Fruit fly (Drosophila melanogaster) whole organism, embryonic: ENCODE data around the gene CG17139.

Source experiments
- Atf6 ChIP-seq: fragments of 200-800 bp; sonication (Bioruptor generic); IDR thresholded peaks from 2 replicates; pipeline ENCODE4 v1.3.6; 2022; ENCODE audit warnings: missing biosample characterization, missing genetic modification characterization
- Awh ChIP-seq: fragments of 200-800 bp; sonication (Bioruptor generic); IDR thresholded peaks from 2 replicates; pipeline ENCODE4, ENCODE4 v1.3.6; 2022; ENCODE audit warnings: missing biosample characterization, missing genetic modification characterization
- BtbVII ChIP-seq: fragments of 200-800 bp; sonication (Bioruptor generic); optimal IDR thresholded peaks from 3 replicates; lab custom pipeline; 2017; ENCODE audit warnings: missing biosample characterization, mild to moderate bottlenecking, missing genetic modification characterization
- CG10959 ChIP-seq: fragments of 200-800 bp; sonication (Bioruptor generic); IDR thresholded peaks from 2 replicates; pipeline ENCODE4 v1.3.6; 2022; ENCODE audit warnings: missing biosample characterization, missing genetic modification characterization
- CG11247 ChIP-seq: fragments of 200-800 bp; sonication (Bioruptor generic); IDR thresholded peaks from 2 replicates; pipeline ENCODE4 v1.3.6; 2022; ENCODE audit warnings: missing biosample characterization, missing genetic modification characterization
- CG11504 ChIP-seq: fragments of 200-800 bp; sonication (Bioruptor generic); optimal IDR thresholded peaks from 3 replicates; lab custom pipeline; 2019; ENCODE audit warnings: missing biosample characterization, mild to moderate bottlenecking, missing genetic modification characterization, moderate library complexity
- CG15514 ChIP-seq: fragments of 200-800 bp; sonication (Bioruptor generic); optimal IDR thresholded peaks from 3 replicates; lab custom pipeline; 2017; ENCODE audit warnings: missing biosample characterization, missing genetic modification characterization, mild to moderate bottlenecking, moderate library complexity, missing genetic modification reagents
- CG17359 ChIP-seq: fragments of 200-800 bp; sonication (Bioruptor generic); optimal IDR thresholded peaks from 3 replicates; lab custom pipeline; 2018; ENCODE audit warnings: missing biosample characterization, mild to moderate bottlenecking, missing genetic modification characterization, moderate library complexity
- CG18476 ChIP-seq: fragments of 200-800 bp; sonication (Bioruptor generic); optimal IDR thresholded peaks from 2 replicates; lab custom pipeline; 2016; ENCODE audit warnings: missing biosample characterization, mild to moderate bottlenecking, missing genetic modification characterization
- CG18599 ChIP-seq: fragments of 200-800 bp; sonication (Bioruptor generic); optimal IDR thresholded peaks from 3 replicates; lab custom pipeline; 2017; ENCODE audit warnings: missing biosample characterization, missing genetic modification characterization, mild to moderate bottlenecking, moderate library complexity, missing genetic modification reagents
- CG31388 ChIP-seq: fragments of 200-800 bp; sonication (Bioruptor generic); optimal IDR thresholded peaks from 2 replicates; lab custom pipeline; 2016; ENCODE audit warnings: missing biosample characterization, missing genetic modification characterization
- CG4328 ChIP-seq: fragments of 200-800 bp; sonication (Bioruptor generic); optimal IDR thresholded peaks from 3 replicates; lab custom pipeline; 2017; ENCODE audit warnings: missing biosample characterization, missing genetic modification reagents, missing genetic modification characterization
- CG7271 ChIP-seq: fragments of 200-800 bp; sonication (Bioruptor generic); optimal IDR thresholded peaks from 2 replicates; lab custom pipeline; 2018; ENCODE audit warnings: missing biosample characterization, mild to moderate bottlenecking, missing genetic modification characterization, moderate library complexity
- CG8765 ChIP-seq: fragments of 200-800 bp; sonication (Bioruptor generic); IDR thresholded peaks from 2 replicates; pipeline ENCODE4 v1.3.6; 2022; ENCODE audit warnings: missing biosample characterization, missing genetic modification characterization
- CG8944 ChIP-seq: fragments of 200-800 bp; sonication (Bioruptor generic); optimal IDR thresholded peaks from 3 replicates; lab custom pipeline; 2016; ENCODE audit warnings: missing biosample characterization, missing genetic modification characterization
- Dip3 ChIP-seq: fragments of 200-800 bp; sonication (Bioruptor generic); optimal IDR thresholded peaks from 3 replicates; lab custom pipeline; 2016; ENCODE audit warnings: missing biosample characterization, missing genetic modification characterization
- E2f1 ChIP-seq: fragments of 200-800 bp; sonication (Bioruptor generic); IDR thresholded peaks from 2 replicates; pipeline ENCODE4 v1.3.6; 2022; ENCODE audit warnings: missing biosample characterization, missing genetic modification characterization
- Ets65A ChIP-seq: fragments of 200-800 bp; sonication (Bioruptor generic); peaks from one replicate; lab custom pipeline; 2016; ENCODE audit warnings: missing biosample characterization, missing genetic modification characterization
- Fer1 ChIP-seq: fragments of 200-800 bp; sonication (Bioruptor generic); optimal IDR thresholded peaks from 2 replicates; lab custom pipeline; 2017; ENCODE audit warnings: missing biosample characterization, mild to moderate bottlenecking, missing genetic modification characterization
- Fer3 ChIP-seq: fragments of 200-800 bp; sonication (Bioruptor generic); optimal IDR thresholded peaks from 2 replicates; lab custom pipeline; 2018; ENCODE audit warnings: missing biosample characterization, mild to moderate bottlenecking, missing genetic modification characterization, moderate library complexity
- HmgD ChIP-seq: fragments of 200-800 bp; sonication (Bioruptor generic); optimal IDR thresholded peaks from 3 replicates; lab custom pipeline; 2016; ENCODE audit warnings: missing biosample characterization, missing genetic modification characterization
- NFAT ChIP-seq: fragments of 200-800 bp; sonication (Bioruptor generic); IDR thresholded peaks from 2 replicates; pipeline ENCODE4 v1.3.6; 2022; ENCODE audit warnings: missing biosample characterization, missing genetic modification characterization
- Nf-YB ChIP-seq: fragments of 200-800 bp; sonication (Bioruptor generic); optimal IDR thresholded peaks from 3 replicates; lab custom pipeline; 2019; ENCODE audit warnings: missing biosample characterization, mild to moderate bottlenecking, missing genetic modification characterization, moderate library complexity
- Sin3A ChIP-seq: fragments of >200 bp; optimal IDR thresholded peaks from 2 replicates; lab custom pipeline; 2018
- Sox100B ChIP-seq: fragments of 200-800 bp; sonication (Bioruptor generic); optimal IDR thresholded peaks from 3 replicates; lab custom pipeline; 2018; ENCODE audit warnings: missing biosample characterization, mild to moderate bottlenecking, missing genetic modification characterization
- bbx ChIP-seq: fragments of 200-800 bp; sonication (Bioruptor generic); IDR thresholded peaks from 2 replicates; pipeline ENCODE4 v1.3.6; 2022; ENCODE audit warnings: missing biosample characterization, missing genetic modification characterization; ENCODE audit not compliant: partially characterized antibody
- bcd ChIP-seq: fragments of 200-800 bp; sonication (Bioruptor generic); optimal IDR thresholded peaks from 2 replicates; lab custom pipeline; 2017; ENCODE audit warnings: missing biosample characterization, mild to moderate bottlenecking, missing genetic modification characterization
- cato ChIP-seq: fragments of 200-800 bp; sonication (Bioruptor generic); optimal IDR thresholded peaks from 2 replicates; lab custom pipeline; 2016; ENCODE audit warnings: missing biosample characterization, missing genetic modification characterization, borderline replicate concordance
- caup ChIP-seq: fragments of 200-800 bp; sonication (Bioruptor generic); optimal IDR thresholded peaks from 3 replicates; lab custom pipeline; 2017; ENCODE audit warnings: missing biosample characterization, mild to moderate bottlenecking, missing genetic modification characterization, moderate library complexity; ENCODE audit not compliant: severe bottlenecking
- dmrt99B ChIP-seq: fragments of 200-800 bp; sonication (Bioruptor generic); optimal IDR thresholded peaks from 2 replicates; lab custom pipeline; 2018; ENCODE audit warnings: missing biosample characterization, mild to moderate bottlenecking, missing genetic modification characterization, moderate library complexity
- dpn ChIP-seq, 2 experiments: fragments of 200-800 bp; sonication (Bioruptor generic); optimal IDR thresholded peaks; 3 replicates each; lab custom pipeline; 2016; ENCODE audit warnings: missing biosample characterization in 2 of 2, missing genetic modification characterization in 2 of 2
- dysf ChIP-seq: fragments of 200-800 bp; sonication (Bioruptor generic); IDR thresholded peaks from 3 replicates; pipeline ENCODE4 v1.3.6; 2022; ENCODE audit warnings: missing biosample characterization, missing genetic modification characterization
- gem ChIP-seq: fragments of 200-800 bp; sonication (Bioruptor generic); optimal IDR thresholded peaks from 2 replicates; lab custom pipeline; 2019; ENCODE audit warnings: missing biosample characterization, mild to moderate bottlenecking, missing genetic modification characterization, moderate library complexity
- grau ChIP-seq: fragments of 200-800 bp; optimal IDR thresholded peaks from 3 replicates; lab custom pipeline; 2019; ENCODE audit warnings: missing biosample characterization, mild to moderate bottlenecking, missing genetic modification characterization, moderate library complexity
- gro ChIP-seq: fragments of 200-800 bp; sonication (Bioruptor generic); optimal IDR thresholded peaks from 2 replicates; lab custom pipeline; 2016; ENCODE audit warnings: missing biosample characterization, missing genetic modification characterization
- gt ChIP-seq: fragments of 200-800 bp; sonication (Bioruptor generic); IDR thresholded peaks from 2 replicates; pipeline ENCODE4 v1.3.6; 2022; ENCODE audit warnings: missing biosample characterization, missing genetic modification characterization
- klu ChIP-seq: fragments of 200-800 bp; sonication (Bioruptor generic); IDR thresholded peaks from 2 replicates; pipeline ENCODE4 v1.3.6; 2022; ENCODE audit warnings: missing biosample characterization, missing genetic modification characterization
- lilli ChIP-seq: fragments of 200-800 bp; sonication (Bioruptor generic); optimal IDR thresholded peaks from 3 replicates; lab custom pipeline; 2016; ENCODE audit warnings: missing biosample characterization, missing genetic modification characterization
- lmd ChIP-seq: fragments of 200-800 bp; sonication (Bioruptor generic); IDR thresholded peaks from 2 replicates; pipeline ENCODE4 v1.3.6; 2022; ENCODE audit warnings: missing biosample characterization, missing genetic modification characterization
- lola ChIP-seq, 3 experiments: fragments of >200 bp in 2 of 3; fragments of 200-800 bp in 1 of 3; sonication (Bioruptor generic) in 1 of 3; optimal IDR thresholded peaks; 2 replicates each; lab custom pipeline; 2017 to 2019; ENCODE audit warnings: missing biosample characterization in 3 of 3, missing genetic modification characterization in 3 of 3, mild to moderate bottlenecking in 1 of 3, moderate library complexity in 1 of 3
- nmo ChIP-seq: fragments of 200-800 bp; sonication (Bioruptor generic); optimal IDR thresholded peaks from 2 replicates; lab custom pipeline; 2018; ENCODE audit warnings: missing biosample characterization, mild to moderate bottlenecking, missing genetic modification characterization, moderate library complexity
- otp ChIP-seq: fragments of 200-800 bp; sonication (Bioruptor generic); IDR thresholded peaks from 3 replicates; pipeline ENCODE4, ENCODE4 v1.3.6; 2022; ENCODE audit warnings: missing biosample characterization, missing genetic modification characterization
- p53 ChIP-seq: fragments of 200-800 bp; sonication (Bioruptor generic); optimal IDR thresholded peaks from 2 replicates; lab custom pipeline; 2016; ENCODE audit warnings: missing biosample characterization, missing genetic modification characterization
- sens ChIP-seq: fragments of 200-800 bp; sonication (Bioruptor generic); peaks from one replicate; lab custom pipeline; 2016; ENCODE audit warnings: missing biosample characterization, missing genetic modification characterization
- sisA ChIP-seq: fragments of 200-800 bp; sonication (Bioruptor generic); IDR thresholded peaks from 2 replicates; pipeline ENCODE4 v1.3.6; 2022; ENCODE audit warnings: missing biosample characterization, missing genetic modification characterization
- slou ChIP-seq: fragments of 200-800 bp; sonication (Bioruptor generic); optimal IDR thresholded peaks from 3 replicates; lab custom pipeline; 2016; ENCODE audit warnings: missing biosample characterization, missing genetic modification characterization
- sqz ChIP-seq: fragments of 200-800 bp; sonication (Bioruptor generic); optimal IDR thresholded peaks from 3 replicates; lab custom pipeline; 2018; ENCODE audit warnings: missing biosample characterization, mild to moderate bottlenecking, missing genetic modification characterization
- trem ChIP-seq: fragments of 200-800 bp; optimal IDR thresholded peaks from 3 replicates; lab custom pipeline; 2019; ENCODE audit warnings: missing biosample characterization, mild to moderate bottlenecking, missing genetic modification characterization, moderate library complexity
- z ChIP-seq: fragments of 200-800 bp; sonication (Bioruptor generic); IDR thresholded peaks from 3 replicates; pipeline ENCODE4 v1.3.6; 2022; ENCODE audit warnings: missing biosample characterization, missing genetic modification characterization
- zf30C ChIP-seq: fragments of 200-800 bp; sonication (Bioruptor generic); optimal IDR thresholded peaks from 3 replicates; lab custom pipeline; 2018; ENCODE audit warnings: missing biosample characterization, mild to moderate bottlenecking, missing genetic modification characterization

The CG17139 gene

dm6 chr2L:10856328-10856942 is 11.0 kb upstream of the CG17139 start, which contains the start of gene Dnz1 (continued):
- TF ChIP-seq CG10959 (GFP tag; lab: Robert Waterston, UW): no peak
- TF ChIP-seq CG18476 (GFP tag; lab: Kevin White, UChicago): no peak
- peak; percentile 73 for TF ChIP-seq gem (tag; lab: Kevin White, UChicago)
- peak in 1 of 2 experiments; percentile 54 for TF ChIP-seq dpn (GFP tag; optimal IDR thresholded peaks at IDR 0.05; lab: Kevin White, UChicago)
- peak; percentile 23 for TF ChIP-seq trem (tag; lab: Kevin White, UChicago)
- peak; percentile 72 for TF ChIP-seq lmd
- peak; percentile 18 for TF ChIP-seq CG8944 (GFP tag; lab: Kevin White, UChicago)
- TF ChIP-seq Awh (GFP tag; lab: Robert Waterston, UW): no peak
- no peak for TF ChIP-seq cato
- TF ChIP-seq CG17359: peak; percentile 65
- peak; percentile 70 for TF ChIP-seq lilli (GFP tag; lab: Kevin White, UChicago)
- no peak for TF ChIP-seq zf30C (GFP tag; lab: Kevin White, UChicago)
- peak; percentile 16 for TF ChIP-seq CG4328 (GFP tag; lab: Kevin White, UChicago)
- TF ChIP-seq gro (GFP tag; lab: Kevin White, UChicago): no peak
- no peak for TF ChIP-seq z (GFP tag; lab: Robert Waterston, UW)
- TF ChIP-seq caup (GFP tag; lab: Kevin White, UChicago): peak; percentile 45
- TF ChIP-seq CG11504 (tag; lab: Kevin White, UChicago): peak; percentile 58
- peak; percentile 56 for TF ChIP-seq nmo (GFP tag; lab: Kevin White, UChicago)
- peak; percentile 0 for TF ChIP-seq slou (GFP tag; lab: Kevin White, UChicago)
- TF ChIP-seq CG18599 (GFP tag; lab: Kevin White, UChicago): peak; percentile 58
- TF ChIP-seq Sox100B (GFP tag; lab: Kevin White, UChicago): peak; percentile 33
- TF ChIP-seq Fer1: peak; percentile 43
- no peak for TF ChIP-seq Nf-YB (GFP tag; lab: Kevin White, UChicago)
- peak; percentile 58 for TF ChIP-seq grau (tag; lab: Kevin White, UChicago)
- TF ChIP-seq sisA (GFP tag; lab: Robert Waterston, UW): peak; percentile 21; the same call in 1 of the 2 replicates
- TF ChIP-seq otp: peak; percentile 59; the same call in 1 of the 3 replicates
- TF ChIP-seq CG8765 (GFP tag; lab: Robert Waterston, UW): no peak
- no peak for TF ChIP-seq bbx (GFP tag; lab: Robert Waterston, UW)
- peak; percentile 83 for TF ChIP-seq sens
- TF ChIP-seq Dip3 (GFP tag; lab: Kevin White, UChicago): peak; percentile 32
- peak; percentile 97 for TF ChIP-seq CG15514 (GFP tag; lab: Kevin White, UChicago)
- peak; percentile 16 for TF ChIP-seq BtbVII (GFP tag; lab: Kevin White, UChicago)
- TF ChIP-seq gt: no peak
- TF ChIP-seq dmrt99B (tag; lab: Kevin White, UChicago): peak; percentile 58
- 0 out of 2 replicates have a peak, but pooled peaks have one; percentile 20 for TF ChIP-seq E2f1
- TF ChIP-seq dysf: peak; percentile 74; the same call in 2 of the 3 replicates
- TF ChIP-seq Ets65A (GFP tag; lab: Kevin White, UChicago): peak; percentile 78
- TF ChIP-seq Sin3A (lab: Kevin White, UChicago): peak; percentile 4
- TF ChIP-seq HmgD: no peak
- TF ChIP-seq p53: no peak
- TF ChIP-seq NFAT: peak; percentile 79
- TF ChIP-seq klu (GFP tag; lab: Robert Waterston, UW): 0 out of 2 replicates have a peak, but pooled peaks have one; percentile 26
- peak; percentile 55 for TF ChIP-seq bcd
- TF ChIP-seq CG11247 (GFP tag; lab: Robert Waterston, UW): peak; percentile 75
- no peak for TF ChIP-seq sqz (GFP tag; lab: Kevin White, UChicago)
- TF ChIP-seq lola (GFP tag; optimal IDR thresholded peaks at IDR 0.05; lab: Kevin White, UChicago): no peak
- no peak for TF ChIP-seq CG7271 (tag; lab: Kevin White, UChicago)
- peak; percentile 43; the same call in 1 of the 2 replicates for TF ChIP-seq Atf6 (GFP tag; lab: Robert Waterston, UW)
- no peak for TF ChIP-seq CG31388 (GFP tag; lab: Kevin White, UChicago)
- peak; percentile 48 for TF ChIP-seq Fer3 (tag; lab: Kevin White, UChicago)
